Fruit fly (Drosophila melanogaster) whole organism: ENCODE results near the gene Npc2b.
A peak's percentile ranks its signal among the peaks of the same experiment; 100 is the strongest.

Experiments
- CG8478 ChIP-seq: fragments of >200 bp; optimal IDR thresholded peaks from 2 replicates; lab custom pipeline; 2018; ENCODE audit warnings: inconsistent platforms
- Dll ChIP-seq: fragments of >200 bp; optimal IDR thresholded peaks from 2 replicates; lab custom pipeline; 2017
- EcR ChIP-seq, 2 experiments: fragments of >200 bp; optimal IDR thresholded peaks; 2 replicates each; lab custom pipeline; 2017; ENCODE audit warnings: missing biosample characterization in 2 of 2, missing genetic modification characterization in 2 of 2, missing genetic modification reagents in 2 of 2
- pan ChIP-seq: fragments of >200 bp; optimal IDR thresholded peaks from 2 replicates; lab custom pipeline; 2017
- psq ChIP-seq: fragments of >200 bp; optimal IDR thresholded peaks from 2 replicates; lab custom pipeline; 2017
- usp ChIP-seq: fragments of >200 bp; optimal IDR thresholded peaks from 2 replicates; lab custom pipeline; 2017; ENCODE audit warnings: missing biosample characterization, missing genetic modification characterization, mixed read lengths

The Npc2b gene

DNA sequence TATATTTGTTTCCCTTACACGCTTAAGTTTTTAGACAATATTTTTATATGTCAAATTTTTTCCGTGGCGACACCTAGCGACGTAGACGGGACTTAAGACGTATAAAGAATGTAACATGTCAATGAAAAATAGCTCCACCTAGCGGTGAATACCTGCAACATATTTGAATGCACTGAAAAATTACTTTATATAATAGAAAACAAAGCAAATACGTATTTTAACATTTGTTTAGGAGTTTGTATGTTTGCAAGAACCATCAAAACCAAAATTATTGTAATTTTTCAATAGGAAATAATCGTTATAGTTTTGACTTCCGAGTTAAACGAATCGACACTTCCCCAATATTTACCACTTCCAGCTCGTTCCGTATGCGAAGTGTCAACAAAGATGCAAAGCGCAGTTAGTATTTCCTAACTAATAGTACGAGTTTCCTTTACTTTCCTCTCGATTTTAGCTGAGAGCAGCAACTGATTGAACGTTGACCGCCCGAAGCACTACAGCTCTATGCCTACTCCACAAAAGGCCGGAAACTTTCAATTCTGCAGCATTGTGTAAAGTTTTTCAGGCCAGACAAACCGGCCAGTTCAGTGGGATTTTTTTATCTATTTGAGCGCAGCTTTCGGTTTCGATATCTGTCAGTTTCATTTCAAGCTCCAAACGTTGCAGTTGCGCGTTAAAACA is at the start of gene Npc2b:
Gene Npc2b, plus strand, starts transcription at position 631 of the 681 bp plus-strand sequence.
- TF ChIP-seq Dll (no peak), usp (no peak), pan (lab: Kevin White, UChicago) (no peak), CG8478 (lab: Kevin White, UChicago) (no peak), psq (lab: Kevin White, UChicago) (no peak), EcR (GFP tag; optimal IDR thresholded peaks at IDR 0.05; lab: Kevin White, UChicago) (no peak)

DNA sequence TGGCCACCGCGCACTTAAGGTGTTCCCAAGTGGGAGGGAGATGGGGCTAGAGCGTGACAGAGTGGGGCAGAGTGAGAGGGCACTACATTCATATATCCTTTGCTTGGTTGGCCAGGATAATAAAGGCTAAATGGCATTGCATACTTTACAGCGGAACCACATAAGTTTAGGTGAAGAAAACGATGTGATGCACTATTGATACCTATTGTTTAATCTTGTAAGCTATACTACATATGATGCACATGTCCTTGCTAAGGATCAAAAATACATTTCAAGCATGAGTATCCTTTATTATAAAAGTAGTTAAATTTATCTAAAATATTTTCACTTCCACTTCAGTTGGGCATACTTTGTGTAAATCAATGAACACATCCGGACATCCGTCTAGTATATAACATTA is 48.3 kb upstream of the Npc2b start:
- TF ChIP-seq pan (lab: Kevin White, UChicago), result no peak

DNA sequence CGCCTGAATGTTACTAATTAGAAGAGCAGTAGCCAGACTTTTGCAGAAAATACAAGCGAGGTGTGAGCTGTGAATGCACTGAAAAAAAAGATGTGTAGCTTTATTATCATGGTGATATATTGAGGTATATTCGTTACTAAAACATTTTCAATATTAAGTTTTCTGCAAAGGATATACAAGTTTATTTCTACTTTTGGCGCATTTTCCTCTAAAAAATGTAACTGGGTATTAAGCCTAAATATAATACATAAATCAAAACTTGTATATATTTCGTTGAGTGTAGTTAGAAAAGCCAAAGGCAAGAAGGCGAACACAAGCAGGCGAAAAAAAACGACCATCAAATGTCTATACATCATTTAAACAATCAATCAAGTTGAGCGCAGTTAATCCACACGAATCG is 47.7 kb upstream of the Npc2b start:
- no peak for TF ChIP-seq pan (lab: Kevin White, UChicago)
- TF ChIP-seq CG8478 (lab: Kevin White, UChicago), result no peak
- no peak for TF ChIP-seq Dll
- no peak for TF ChIP-seq usp
- no peak for TF ChIP-seq psq (lab: Kevin White, UChicago)
- no peak for TF ChIP-seq EcR (GFP tag; optimal IDR thresholded peaks at IDR 0.05; lab: Kevin White, UChicago)

DNA sequence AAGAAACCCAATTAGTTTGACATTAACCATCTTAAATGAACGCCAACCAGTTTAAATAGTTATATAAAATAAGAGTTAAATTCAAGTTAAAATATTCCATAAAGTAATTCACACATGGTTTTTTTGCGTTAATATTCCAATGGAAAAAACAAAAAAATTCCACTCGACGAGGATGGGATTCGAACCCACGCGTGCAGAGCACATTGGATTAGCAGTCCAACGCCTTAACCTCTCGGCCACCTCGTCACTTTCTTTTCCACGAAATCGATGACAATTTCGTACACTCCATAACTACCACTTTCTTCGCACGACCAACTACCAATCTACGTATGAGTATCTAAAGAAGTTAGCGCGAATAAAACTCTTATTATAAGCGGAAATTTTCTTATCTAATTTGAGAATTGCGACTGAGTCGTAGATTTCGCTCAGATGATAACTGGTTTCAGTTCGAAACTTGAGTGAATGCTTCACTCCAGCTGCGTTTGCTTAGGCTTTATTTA is 44.9 kb upstream of the Npc2b start:
- TF ChIP-seq pan (lab: Kevin White, UChicago) (no peak), CG8478 (lab: Kevin White, UChicago) (no peak)

DNA sequence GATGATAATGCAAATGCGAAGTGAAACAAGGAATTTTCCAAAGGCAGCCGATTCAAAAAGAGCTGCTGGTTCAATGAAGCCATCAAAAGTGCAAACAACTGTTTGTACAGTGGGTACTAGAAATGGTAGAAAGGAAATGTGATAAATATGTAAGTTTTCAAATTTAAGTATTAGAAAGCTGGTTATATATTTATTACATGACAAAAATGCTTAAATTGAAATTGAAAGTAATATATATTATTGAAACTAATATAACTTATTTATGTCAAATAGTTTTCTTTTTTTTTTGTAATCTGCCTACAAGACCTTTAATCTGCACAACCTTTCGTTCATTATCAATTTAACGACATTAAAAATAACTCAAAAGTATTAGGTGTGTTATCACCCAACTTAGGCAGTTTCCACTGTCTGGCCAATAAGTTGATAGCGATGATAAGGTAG is 40.6 kb upstream of the Npc2b start:
- no peak for TF ChIP-seq CG8478 (lab: Kevin White, UChicago)
- TF ChIP-seq pan (lab: Kevin White, UChicago), result no peak
- TF ChIP-seq psq (lab: Kevin White, UChicago), result no peak
- no peak for TF ChIP-seq usp
- TF ChIP-seq EcR (GFP tag; optimal IDR thresholded peaks at IDR 0.05; lab: Kevin White, UChicago), result no peak
- no peak for TF ChIP-seq Dll

DNA sequence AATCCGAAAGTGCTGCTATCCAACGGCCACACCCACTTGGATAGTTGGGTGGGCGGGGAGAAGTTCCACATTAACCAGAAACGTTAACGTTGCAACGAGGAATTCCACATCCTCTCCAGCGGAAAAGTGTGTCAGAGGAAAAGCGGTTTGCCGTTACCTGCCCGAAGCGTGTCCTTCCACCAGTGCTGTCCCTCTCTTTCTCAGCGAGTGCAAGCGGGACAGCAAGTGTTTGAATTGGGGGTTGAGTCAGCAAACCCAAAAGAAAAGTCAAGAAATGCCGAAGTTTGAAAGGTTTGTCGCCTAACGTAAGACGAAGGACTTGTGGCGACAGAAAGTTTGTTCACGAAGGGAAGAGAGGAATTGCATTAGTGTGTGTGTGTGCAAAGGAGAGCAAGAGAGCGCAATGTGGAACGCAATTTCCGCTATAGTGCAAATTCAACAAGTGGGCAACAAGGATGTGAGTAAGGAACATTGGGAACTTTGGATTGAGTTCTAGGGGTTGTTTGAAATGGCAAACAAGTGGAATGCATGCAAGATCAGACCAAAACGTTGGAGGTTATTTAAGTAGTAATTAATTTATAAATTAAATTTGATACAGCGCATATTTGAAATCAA is 38.7 kb upstream of the Npc2b start:
- TF ChIP-seq pan (lab: Kevin White, UChicago) (no peak), CG8478 (lab: Kevin White, UChicago) (no peak), psq (lab: Kevin White, UChicago) (no peak), usp (no peak), EcR (GFP tag; optimal IDR thresholded peaks at IDR 0.05; lab: Kevin White, UChicago) (no peak), Dll (no peak)

DNA sequence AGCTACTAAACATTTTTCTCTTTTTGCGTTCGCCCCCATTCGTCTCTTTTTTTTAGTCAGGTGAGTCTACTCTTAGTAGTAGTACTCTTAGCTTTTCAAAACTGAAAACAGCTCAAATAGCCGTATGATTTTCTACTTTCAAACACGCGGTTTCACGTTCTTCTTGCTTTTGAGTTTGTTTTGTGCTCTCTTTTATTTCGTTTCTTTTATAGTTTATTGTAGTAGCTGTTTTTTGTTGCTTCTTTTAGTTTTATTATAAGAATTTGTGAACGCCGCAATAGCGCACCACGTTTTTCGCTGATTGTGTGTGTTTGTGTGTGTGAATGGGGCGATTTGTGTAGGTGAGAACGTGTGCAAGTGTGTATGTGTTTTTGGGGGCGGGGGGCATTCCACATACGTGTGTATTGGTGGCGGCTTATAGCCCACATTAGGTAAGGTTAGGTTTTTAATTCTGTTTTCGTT is 37.9 kb upstream of the Npc2b start:
- TF ChIP-seq pan (lab: Kevin White, UChicago), result no peak
- TF ChIP-seq CG8478 (lab: Kevin White, UChicago), result no peak
- no peak for TF ChIP-seq usp
- TF ChIP-seq Dll, result no peak
- TF ChIP-seq EcR (GFP tag; optimal IDR thresholded peaks at IDR 0.05; lab: Kevin White, UChicago), result no peak
- TF ChIP-seq psq (lab: Kevin White, UChicago), result no peak

DNA sequence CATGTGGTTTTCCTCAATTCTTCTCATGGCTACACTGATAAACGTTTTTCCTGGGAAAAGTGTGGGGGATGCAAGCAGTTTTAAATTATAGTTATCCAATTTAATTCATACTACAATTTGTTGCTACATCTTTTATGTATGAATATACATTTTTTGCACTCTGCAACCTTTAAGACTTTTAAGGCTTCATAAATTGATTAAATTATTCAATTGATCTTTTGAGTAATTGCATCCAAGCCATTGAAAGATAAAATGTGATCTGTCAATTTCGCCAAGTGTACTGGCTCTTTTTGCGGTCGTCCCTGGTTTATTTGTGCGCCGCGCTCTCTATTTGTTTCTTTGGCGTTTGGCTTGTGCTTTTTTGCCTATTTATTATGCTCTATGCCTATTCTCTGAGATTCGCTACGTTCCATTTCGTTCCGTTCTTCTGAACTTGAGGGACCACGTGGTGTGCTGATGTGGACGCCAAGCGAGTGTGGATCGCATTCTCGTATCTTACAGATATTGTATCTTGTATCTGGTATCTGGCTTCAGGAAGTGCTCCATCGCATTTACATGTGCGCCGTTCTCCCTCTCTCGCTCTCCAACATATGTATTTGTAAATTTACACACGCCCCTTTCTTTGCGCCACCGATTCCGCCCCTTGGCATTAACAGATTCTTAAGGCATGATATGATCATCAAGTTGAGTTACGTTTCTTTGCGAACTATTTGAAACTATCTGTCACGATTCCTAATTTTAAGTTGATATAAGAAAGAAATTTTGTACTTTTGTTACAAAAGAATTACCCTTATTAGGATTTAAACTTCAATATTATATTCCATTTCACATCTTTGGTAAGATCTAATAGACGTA is 36.9 kb upstream of the Npc2b start:
- TF ChIP-seq EcR (GFP tag; optimal IDR thresholded peaks at IDR 0.05; lab: Kevin White, UChicago), result no peak
- TF ChIP-seq pan (lab: Kevin White, UChicago), result no peak
- TF ChIP-seq CG8478 (lab: Kevin White, UChicago), result no peak
- TF ChIP-seq Dll, result no peak
- no peak for TF ChIP-seq psq (lab: Kevin White, UChicago)
- no peak for TF ChIP-seq usp

DNA sequence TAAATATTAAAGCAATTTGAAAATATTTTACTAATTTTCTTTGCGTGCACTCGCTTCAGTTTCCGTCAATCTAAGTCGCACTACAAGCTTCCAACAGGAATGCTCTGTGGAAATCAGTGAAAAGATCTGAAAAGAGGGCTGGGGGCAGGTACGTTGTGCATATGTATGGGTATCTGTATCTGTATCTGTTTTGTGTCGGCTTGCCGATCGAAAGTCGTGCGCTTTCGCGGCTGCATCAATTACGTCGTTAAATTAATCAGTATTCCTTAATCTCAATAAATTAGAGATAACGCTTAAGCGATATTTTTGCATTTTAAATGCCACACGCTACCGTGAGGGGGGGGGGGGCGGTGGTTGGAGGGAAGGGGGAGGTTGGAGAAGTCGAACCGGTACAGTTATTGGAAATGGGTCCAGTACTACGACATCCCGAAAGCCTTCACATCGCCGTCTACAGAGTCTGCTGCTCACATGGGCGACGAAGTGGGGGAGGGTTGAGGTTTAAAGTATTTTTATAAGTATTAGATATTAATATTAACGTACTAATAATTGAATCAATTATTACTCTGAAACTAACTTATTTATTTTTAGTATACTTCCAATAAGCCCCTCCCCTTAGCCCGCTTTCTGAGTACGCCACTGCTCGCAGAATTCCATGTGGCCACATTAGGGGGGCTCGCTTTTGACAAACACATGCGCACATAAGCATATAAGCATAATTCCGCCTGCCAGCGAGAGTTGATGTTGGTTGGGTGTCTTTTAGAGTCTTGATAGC is 36.1 kb upstream of the Npc2b start:
- TF ChIP-seq EcR (GFP tag; optimal IDR thresholded peaks at IDR 0.05; lab: Kevin White, UChicago), result no peak
- no peak for TF ChIP-seq CG8478 (lab: Kevin White, UChicago)
- no peak for TF ChIP-seq psq (lab: Kevin White, UChicago)
- no peak for TF ChIP-seq Dll
- no peak for TF ChIP-seq pan (lab: Kevin White, UChicago)

DNA sequence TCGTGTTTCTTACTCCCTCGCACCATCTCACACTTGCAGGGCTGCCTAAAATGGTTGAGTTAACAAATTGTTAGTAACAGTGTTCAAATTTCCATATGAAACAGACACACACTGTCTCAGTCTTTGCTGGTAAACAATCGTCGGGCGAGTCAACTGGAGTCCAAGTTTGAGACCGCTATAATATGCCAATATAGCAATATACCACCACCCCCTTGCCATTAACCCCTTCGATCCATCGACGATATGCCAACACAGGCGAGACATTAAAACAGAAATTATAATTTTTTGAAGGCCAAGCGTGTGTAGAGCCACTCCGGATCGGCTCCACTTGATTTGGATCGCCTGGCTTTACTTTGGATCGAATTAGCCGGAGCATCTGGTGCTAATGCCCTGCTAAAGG is 35.2 kb upstream of the Npc2b start:
- TF ChIP-seq EcR (GFP tag; optimal IDR thresholded peaks at IDR 0.05; lab: Kevin White, UChicago) (no peak), Dll (no peak), psq (lab: Kevin White, UChicago) (no peak), CG8478 (lab: Kevin White, UChicago) (no peak), pan (lab: Kevin White, UChicago) (no peak), usp (no peak)

DNA sequence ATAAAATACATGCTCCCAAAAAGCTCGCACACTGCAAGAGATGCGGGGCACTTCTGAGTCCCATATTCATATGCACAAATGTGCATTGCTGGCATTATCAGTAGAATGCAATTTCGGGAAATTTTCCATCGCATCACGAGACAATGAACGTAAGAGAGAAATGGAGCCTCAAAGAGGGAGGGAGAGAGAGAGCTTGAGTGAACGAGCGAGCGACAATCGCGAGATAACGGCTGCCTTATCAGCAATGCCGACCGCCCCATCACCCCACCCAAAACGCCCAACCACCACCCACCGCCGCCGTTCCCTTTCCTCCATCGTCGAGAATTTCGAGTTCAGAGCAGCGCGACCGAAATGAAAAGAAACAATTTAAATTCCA is 33.4 kb upstream of the Npc2b start:
- no peak for TF ChIP-seq psq (lab: Kevin White, UChicago)
- TF ChIP-seq EcR (GFP tag; optimal IDR thresholded peaks at IDR 0.05; lab: Kevin White, UChicago), result peak in 1 of 2 experiments; percentile 42
- no peak for TF ChIP-seq Dll
- TF ChIP-seq usp, result no peak
